Fruit fly (Drosophila melanogaster): ENCODE results near the gene Hsp68.
A peak's percentile ranks its signal among the peaks of the same experiment; 100 is the strongest.

The Hsp68 gene

DNA sequence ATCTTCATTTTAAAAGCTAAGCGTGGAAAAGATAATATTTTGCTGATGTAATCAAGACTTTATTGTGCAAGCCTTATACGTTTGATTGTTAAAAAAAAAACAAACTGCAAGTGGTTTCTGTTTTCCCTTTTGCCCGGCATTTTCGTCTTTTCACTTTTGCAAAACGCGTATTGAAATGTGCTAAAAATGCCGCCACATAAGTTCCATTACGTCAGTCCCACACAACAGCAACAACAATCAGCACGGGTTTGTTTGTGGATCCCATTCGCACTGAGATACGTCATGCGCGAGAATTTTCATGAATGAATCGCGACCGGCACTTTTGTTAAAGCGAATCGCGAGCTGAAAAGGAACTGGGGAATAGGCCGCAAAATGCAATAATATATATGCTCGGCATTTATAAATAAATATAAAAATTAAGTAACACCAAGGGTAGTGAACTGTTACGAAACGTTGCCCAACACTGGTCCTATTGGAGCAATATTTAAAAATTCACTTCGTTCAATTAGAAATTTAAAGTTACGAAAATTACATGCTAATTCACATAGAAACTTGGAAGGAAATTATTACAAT, 49.0 kb upstream of the Hsp68 start (continued):
- TF ChIP-seq CG31365 (tag; optimal IDR thresholded peaks at IDR 0.05): peak; percentile 36
- no peak for TF ChIP-seq cato (GFP tag; optimal IDR thresholded peaks at IDR 0.05; ENCODE audit: borderline replicate concordance)
- TF ChIP-seq CG10959 (GFP tag; IDR thresholded peaks at IDR 0.05): no peak
- TF ChIP-seq CG6765 (GFP tag; optimal IDR thresholded peaks at IDR 0.05): no peak
- TF ChIP-seq HmgD (GFP tag; optimal IDR thresholded peaks at IDR 0.05): no peak
- no peak for TF ChIP-seq CG12236 (GFP tag; optimal IDR thresholded peaks at IDR 0.05)
- TF ChIP-seq CG8944 (GFP tag; optimal IDR thresholded peaks at IDR 0.05): no peak
- peak; percentile 64 for TF ChIP-seq PHDP (tag; optimal IDR thresholded peaks at IDR 0.05)
- TF ChIP-seq psq (GFP tag; optimal IDR thresholded peaks at IDR 0.05): no peak
- no peak for TF ChIP-seq Aef1 (GFP tag; IDR thresholded peaks at IDR 0.05)
- no peak for TF ChIP-seq Opbp (GFP tag; IDR thresholded peaks at IDR 0.05; ENCODE audit: partially characterized antibody)
- no peak for TF ChIP-seq Oli (tag; optimal IDR thresholded peaks at IDR 0.05)
- TF ChIP-seq Side (GFP tag; optimal IDR thresholded peaks at IDR 0.05): peak; percentile 26
- TF ChIP-seq CG5245 (GFP tag; optimal IDR thresholded peaks at IDR 0.05): peak; percentile 50
- TF ChIP-seq Atf3 (GFP tag; optimal IDR thresholded peaks at IDR 0.05): no peak
- no peak for TF ChIP-seq cas (GFP tag; IDR thresholded peaks at IDR 0.05)
- no peak for TF ChIP-seq fd64A (GFP tag; optimal IDR thresholded peaks at IDR 0.05)
- no peak for TF ChIP-seq ci (GFP tag; IDR thresholded peaks at IDR 0.05)
- TF ChIP-seq twi (tag; optimal IDR thresholded peaks at IDR 0.05): no peak
- no peak for TF ChIP-seq CG33557 (GFP tag; optimal IDR thresholded peaks at IDR 0.05)
- no peak for TF ChIP-seq zen (tag; optimal IDR thresholded peaks at IDR 0.05)
- no peak for TF ChIP-seq Eip74EF (GFP tag; optimal IDR thresholded peaks at IDR 0.05)
- TF ChIP-seq HmgZ (tag; optimal IDR thresholded peaks at IDR 0.05): peak; percentile 72
- peak; percentile 35 for TF ChIP-seq Hand (GFP tag; optimal IDR thresholded peaks at IDR 0.05)
- no peak for TF ChIP-seq dan (GFP tag; IDR thresholded peaks at IDR 0.05)
- no peak for TF ChIP-seq abd-A (tag; optimal IDR thresholded peaks at IDR 0.05)
- TF ChIP-seq Deaf1 (tag; optimal IDR thresholded peaks at IDR 0.05): no peak
- peak; percentile 42 to 59 for TF ChIP-seq dpn (GFP tag; optimal IDR thresholded peaks at IDR 0.05)
- TF ChIP-seq Doc3 (GFP tag; IDR thresholded peaks at IDR 0.05; ENCODE audit: partially characterized antibody): no peak
- no peak for TF ChIP-seq CG9797 (GFP tag; optimal IDR thresholded peaks at IDR 0.05)
- TF ChIP-seq Ets65A (GFP tag): no peak
- TF ChIP-seq CG4424 (GFP tag; optimal IDR thresholded peaks at IDR 0.05): peak; percentile 44
- TF ChIP-seq run (tag; optimal IDR thresholded peaks at IDR 0.05): no peak
- peak; percentile 65 for TF ChIP-seq ems (GFP tag; optimal IDR thresholded peaks at IDR 0.05)
- TF ChIP-seq ro (GFP tag; IDR thresholded peaks at IDR 0.05): no peak
- TF ChIP-seq CG6683 (GFP tag; optimal IDR thresholded peaks at IDR 0.05): peak; percentile 1
- no peak for TF ChIP-seq esg (GFP tag; conservative IDR thresholded peaks at IDR 0.05)
- TF ChIP-seq CG17385 (GFP tag; optimal IDR thresholded peaks at IDR 0.05): peak; percentile 75
- TF ChIP-seq h (optimal IDR thresholded peaks at IDR 0.05): no peak
- TF ChIP-seq Hr78 (GFP tag; optimal IDR thresholded peaks at IDR 0.05): no peak
- no peak for TF ChIP-seq br (optimal IDR thresholded peaks at IDR 0.05)
- TF ChIP-seq Dbx (GFP tag; IDR thresholded peaks at IDR 0.05): no peak
- no peak for TF ChIP-seq nerfin-2 (GFP tag; IDR thresholded peaks at IDR 0.05; ENCODE audit: partially characterized antibody)
- no peak for TF ChIP-seq fu2 (GFP tag; optimal IDR thresholded peaks at IDR 0.05)
- no peak for TF ChIP-seq Dip2 (GFP tag; IDR thresholded peaks at IDR 0.05)
- no peak for TF ChIP-seq CG1792 (GFP tag; optimal IDR thresholded peaks at IDR 0.05)
- peak; percentile 64 for TF ChIP-seq CG18011 (GFP tag; optimal IDR thresholded peaks at IDR 0.05)
- no peak for TF ChIP-seq Nf-YB (GFP tag; optimal IDR thresholded peaks at IDR 0.05)
- TF ChIP-seq org-1 (GFP tag; optimal IDR thresholded peaks at IDR 0.05): peak; percentile 13
- no peak for TF ChIP-seq stc (GFP tag; IDR thresholded peaks at IDR 0.05)
- TF ChIP-seq Trl (optimal IDR thresholded peaks at IDR 0.05): no peak
- peak; percentile 16 for TF ChIP-seq Trl (GFP tag; optimal IDR thresholded peaks at IDR 0.05)

Data from whole organism, embryonic.